Worm (Caenorhabditis elegans) whole organism, L1 larva: Measurements from ENCODE around the gene str-226.

Source experiments
- ceh-8 ChIP-seq: fragments of 200-800 bp; sonication (Bioruptor generic); optimal IDR thresholded peaks from 2 replicates; lab custom pipeline; 2018; ENCODE audit warnings: mild to moderate bottlenecking, missing genetic modification characterization, moderate library complexity, missing compliant biosample characterization
- mdl-1 ChIP-seq, 2 experiments: fragments of 150-350 bp; optimal IDR thresholded peaks; 2 replicates each; lab custom pipeline; 2014 to 2017; ENCODE audit warnings: missing biosample characterization in 2 of 2, missing genetic modification characterization in 2 of 2, inconsistent platforms in 1 of 2
- nhr-47 ChIP-seq: sonication (generic microtip); optimal IDR thresholded peaks from 2 replicates; lab custom pipeline; 2016; ENCODE audit warnings: mild to moderate bottlenecking, missing genetic modification characterization, moderate library complexity, missing compliant biosample characterization
- pag-3 ChIP-seq: sonication (generic microtip); optimal IDR thresholded peaks from 2 replicates; lab custom pipeline; 2017; ENCODE audit warnings: missing genetic modification characterization, mild to moderate bottlenecking, missing compliant biosample characterization, antibody characterized with exemption, borderline replicate concordance; ENCODE audit not compliant: insufficient read depth
- unc-86 ChIP-seq: sonication (generic microtip); optimal IDR thresholded peaks from 2 replicates; lab custom pipeline; 2016; ENCODE audit warnings: missing genetic modification characterization, missing compliant biosample characterization
- zag-1 ChIP-seq: fragments of 150-350 bp; optimal IDR thresholded peaks from 2 replicates; lab custom pipeline; 2014; ENCODE audit warnings: missing biosample characterization, missing genetic modification characterization
- zip-4 ChIP-seq: fragments of 200-800 bp; sonication (Bioruptor generic); optimal IDR thresholded peaks from 2 replicates; lab custom pipeline; 2018; ENCODE audit warnings: mild to moderate bottlenecking, missing genetic modification characterization, moderate library complexity, missing compliant biosample characterization

DNA sequence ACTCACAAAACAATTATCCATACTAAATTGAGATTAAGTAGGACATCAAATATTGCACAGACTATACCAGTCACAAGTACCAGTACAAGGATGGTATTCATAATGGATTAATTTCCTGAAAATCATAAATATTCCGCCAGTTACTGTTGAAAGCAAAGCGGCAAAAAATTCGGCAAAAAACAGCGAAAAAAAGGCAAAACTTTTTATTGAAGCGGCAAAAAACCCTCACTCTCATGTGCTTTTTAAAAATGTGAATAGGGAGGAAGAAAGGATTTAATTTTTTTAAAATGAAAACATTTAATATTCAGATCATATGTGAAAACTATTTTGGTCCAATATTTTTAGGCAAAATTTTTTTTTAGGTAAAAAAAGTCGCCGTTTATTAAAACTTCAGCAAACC lies 41.7 kb upstream of the str-226 start, which contains the start of gene srbc-29:
- TF ChIP-seq pag-3 (tag; lab: Kevin White, UChicago) (no peak), ceh-8 (GFP tag; lab: Kevin White, UChicago) (no peak), mdl-1 (tag; optimal IDR thresholded peaks at IDR 0.05; lab: Kevin White, UChicago) (no peak), unc-86 (tag; lab: Kevin White, UChicago) (no peak), zip-4 (GFP tag; lab: Kevin White, UChicago) (no peak), zag-1 (tag; lab: Kevin White, UChicago) (no peak), nhr-47 (tag; lab: Kevin White, UChicago) (no peak)
